Worm (Caenorhabditis elegans): ENCODE measurements around the gene hlh-30.

DNA sequence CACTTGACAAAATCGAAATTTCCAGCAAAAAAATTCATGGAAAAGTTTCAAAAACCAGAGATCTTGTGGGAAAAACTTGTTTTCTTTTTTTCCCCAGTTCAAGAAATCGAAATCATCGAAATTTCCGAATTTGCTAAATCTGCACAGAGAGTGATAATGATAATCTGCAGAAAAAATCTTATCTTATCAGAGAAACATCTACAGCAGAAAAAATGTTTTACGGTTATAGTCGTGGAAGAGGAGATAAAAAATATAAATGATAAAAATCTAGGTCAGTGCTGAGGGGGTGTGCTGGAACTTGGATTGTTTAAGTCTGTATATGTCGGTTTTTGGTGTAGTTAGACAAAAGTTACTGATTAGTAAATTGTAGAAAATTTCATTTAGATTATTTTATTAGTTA, 2.4 kb downstream of the hlh-30 start:
- TF ChIP-seq tbx-2 (tag; optimal IDR thresholded peaks at IDR 0.05) (no peak), aly-2 (tag; optimal IDR thresholded peaks at IDR 0.05) (no peak), elt-3 (tag; optimal IDR thresholded peaks at IDR 0.05) (peak in 2 of 6 experiments; percentile 22 to 65), mab-9 (GFP tag; IDR thresholded peaks at IDR 0.05) (no peak), nhr-237 (tag; optimal IDR thresholded peaks at IDR 0.05) (no peak), lin-15B (tag; optimal IDR thresholded peaks at IDR 0.05) (no peak), dpl-1 (GFP tag; optimal IDR thresholded peaks at IDR 0.05) (no peak)

Data from whole organism, L1 larva.